Worm (Caenorhabditis elegans): ENCODE data around the gene ben-1.

Gene ben-1

ce11 chrIII:3499850-3500249, 41.6 kb downstream of the ben-1 start (continued):
- TF ChIP-seq fkh-10 (GFP tag; optimal IDR thresholded peaks at IDR 0.05) = no peak
- TF ChIP-seq ahr-1 (tag; optimal IDR thresholded peaks at IDR 0.05) = peak; percentile 100
- TF ChIP-seq madf-2 (tag; optimal IDR thresholded peaks at IDR 0.05) = peak; percentile 87
- peak; percentile 99 for TF ChIP-seq hlh-6 (tag; optimal IDR thresholded peaks at IDR 0.05)
- TF ChIP-seq hlh-30 (tag; optimal IDR thresholded peaks at IDR 0.05; ENCODE audit: insufficient read depth) = no peak
- no peak for TF ChIP-seq dve-1 (tag; optimal IDR thresholded peaks at IDR 0.05)
- TF ChIP-seq ceh-6 (GFP tag; optimal IDR thresholded peaks at IDR 0.05) = peak; percentile 94
- peak; percentile 100 for TF ChIP-seq pag-3 (tag; optimal IDR thresholded peaks at IDR 0.05; ENCODE audit: borderline replicate concordance)
- no peak for TF ChIP-seq odd-2 (tag; optimal IDR thresholded peaks at IDR 0.05)
- TF ChIP-seq unc-3 (GFP tag; conservative IDR thresholded peaks at IDR 0.05) = peak; percentile 96
- TF ChIP-seq unc-3 (tag; optimal IDR thresholded peaks at IDR 0.05) = peak; percentile 98
- TF ChIP-seq pqm-1 (tag; optimal IDR thresholded peaks at IDR 0.05) = peak; percentile 100
- TF ChIP-seq ets-4 (tag; optimal IDR thresholded peaks at IDR 0.05) = peak; percentile 100
- TF ChIP-seq lin-11 (tag; optimal IDR thresholded peaks at IDR 0.05) = peak; percentile 85
- no peak for TF ChIP-seq nfya-1 (tag; optimal IDR thresholded peaks at IDR 0.05)
- no peak for TF ChIP-seq ceh-30 (tag; optimal IDR thresholded peaks at IDR 0.05)
- TF ChIP-seq unc-86 (tag; optimal IDR thresholded peaks at IDR 0.05) = peak; percentile 100
- peak; percentile 100 for TF ChIP-seq ceh-2 (tag; optimal IDR thresholded peaks at IDR 0.05)
- peak; percentile 95 for TF ChIP-seq hlh-13 (GFP tag; optimal IDR thresholded peaks at IDR 0.05)
- TF ChIP-seq zip-5 (tag; optimal IDR thresholded peaks at IDR 0.05) = peak; percentile 100
- peak; percentile 100 for TF ChIP-seq elt-4 (tag; optimal IDR thresholded peaks at IDR 0.05)
- TF ChIP-seq ama-1 (optimal IDR thresholded peaks at IDR 0.05) = no peak
- TF ChIP-seq ceh-18 (tag; optimal IDR thresholded peaks at IDR 0.05) = peak; percentile 97
- peak; percentile 99 for TF ChIP-seq eyg-1 (tag; optimal IDR thresholded peaks at IDR 0.05)
- peak; percentile 100 for TF ChIP-seq F13H6.1 (tag; optimal IDR thresholded peaks at IDR 0.05)

- TF ChIP-seq npax-4 (tag; optimal IDR thresholded peaks at IDR 0.05) = no peak
- no peak for TF ChIP-seq nhr-11 (tag; optimal IDR thresholded peaks at IDR 0.05)
- TF ChIP-seq nhr-232 (tag; optimal IDR thresholded peaks at IDR 0.05) = no peak
- no peak for TF ChIP-seq sdc-2 (tag; optimal IDR thresholded peaks at IDR 0.05)
- TF ChIP-seq ceh-9 (tag; optimal IDR thresholded peaks at IDR 0.05) = no peak
- TF ChIP-seq elt-2 (tag; optimal IDR thresholded peaks at IDR 0.05) = no peak
- no peak for TF ChIP-seq K02D7.2 (tag; optimal IDR thresholded peaks at IDR 0.05)
- TF ChIP-seq ceh-48 (tag; optimal IDR thresholded peaks at IDR 0.05) = no peak
- TF ChIP-seq pros-1 (tag; optimal IDR thresholded peaks at IDR 0.05) = no peak
- no peak for TF ChIP-seq unc-86 (tag; optimal IDR thresholded peaks at IDR 0.05)
- TF ChIP-seq C08G9.2 (tag; optimal IDR thresholded peaks at IDR 0.05) = no peak
- TF ChIP-seq ceh-34 (tag; optimal IDR thresholded peaks at IDR 0.05) = no peak
These were observed 42.5 kb downstream of the ben-1 start, which contains the start of gene M01F1.9 for ce11 chrIII:3498957-3499356. Gene M01F1.9, minus strand, starts transcription at chrIII:3499057.

ce11 chrIII:3493138-3493537, 48.3 kb downstream of the ben-1 start, which contains the start of gene gly-14:
Gene gly-14, minus strand, starts transcription at chrIII:3493238.
- no peak for TF ChIP-seq ceh-6 (GFP tag; optimal IDR thresholded peaks at IDR 0.05)
- no peak for TF ChIP-seq unc-55 (GFP tag; optimal IDR thresholded peaks at IDR 0.05)
- no peak for TF ChIP-seq fkh-10 (GFP tag; optimal IDR thresholded peaks at IDR 0.05)
- no peak for TF ChIP-seq sox-4 (tag; optimal IDR thresholded peaks at IDR 0.05)
- TF ChIP-seq unc-42 (tag; optimal IDR thresholded peaks at IDR 0.05) = no peak
- TF ChIP-seq ama-1 (optimal IDR thresholded peaks at IDR 0.05) = no peak
- TF ChIP-seq K09A11.1 (tag; optimal IDR thresholded peaks at IDR 0.05; ENCODE audit: insufficient read depth) = no peak
- TF ChIP-seq dmd-4 (tag; optimal IDR thresholded peaks at IDR 0.05; ENCODE audit: borderline replicate concordance) = no peak
- no peak for TF ChIP-seq ahr-1 (tag; optimal IDR thresholded peaks at IDR 0.05)
- TF ChIP-seq pax-1 (tag; optimal IDR thresholded peaks at IDR 0.05) = no peak
- no peak for TF ChIP-seq T23F11.4 (GFP tag; optimal IDR thresholded peaks at IDR 0.05)
- TF ChIP-seq pha-4 (tag; optimal IDR thresholded peaks at IDR 0.05) = no peak
- no peak for TF ChIP-seq ceh-24 (tag; optimal IDR thresholded peaks at IDR 0.05)
